Worm (Caenorhabditis elegans) whole organism, young adult: Measurements from ENCODE around the gene ape-1.

Source experiments
- T26A5.8 ChIP-seq: sonication (generic microtip); optimal IDR thresholded peaks from 2 replicates; lab custom pipeline; 2016; ENCODE audit warnings: missing genetic modification characterization, missing compliant biosample characterization
- ama-1 ChIP-seq, 3 experiments: fragments of 150-350 bp in 1 of 3; sonication (generic microtip) in 2 of 3; optimal IDR thresholded peaks; 2 replicates each; lab custom pipeline; 2014 to 2018; ENCODE audit warnings: missing biosample characterization in 2 of 3, missing genetic modification characterization in 2 of 3, missing genetic modification reagents in 2 of 3
- atf-7 ChIP-seq: sonication (generic microtip); optimal IDR thresholded peaks from 2 replicates; lab custom pipeline; 2017; ENCODE audit warnings: mild to moderate bottlenecking, missing genetic modification characterization, missing compliant biosample characterization
- attf-5 ChIP-seq: fragments of 200-800 bp; sonication (Bioruptor generic); optimal IDR thresholded peaks from 2 replicates; lab custom pipeline; 2018; ENCODE audit warnings: mild to moderate bottlenecking, missing genetic modification characterization, missing compliant biosample characterization
- dpl-1 ChIP-seq: fragments of 150-350 bp; optimal IDR thresholded peaks from 2 replicates; lab custom pipeline; 2014; ENCODE audit warnings: missing biosample characterization, missing genetic modification reagents, missing genetic modification characterization
- nfya-1 ChIP-seq: sonication (generic microtip); optimal IDR thresholded peaks from 2 replicates; lab custom pipeline; 2017; ENCODE audit warnings: antibody characterized with exemption, missing compliant biosample characterization, missing genetic modification characterization, borderline replicate concordance; ENCODE audit not compliant: insufficient read depth
- pbrm-1 ChIP-seq: fragments of 200-800 bp; sonication (Bioruptor generic); IDR thresholded peaks from 2 replicates; pipeline ENCODE4 v1.3.6; 2022; ENCODE audit warnings: missing genetic modification reagents, missing genetic modification characterization, missing compliant biosample characterization
- ztf-26 ChIP-seq: sonication (generic microtip); optimal IDR thresholded peaks from 2 replicates; lab custom pipeline; 2017; ENCODE audit warnings: missing genetic modification characterization, missing compliant biosample characterization

- TF ChIP-seq pbrm-1 (no peak), T26A5.8 (no peak), attf-5 (GFP tag; lab: Kevin White, UChicago) (no peak), ama-1 (optimal IDR thresholded peaks at IDR 0.05; lab: Kevin White, UChicago) (no peak), ama-1 (GFP tag; optimal IDR thresholded peaks at IDR 0.05; lab: Kevin White, UChicago) (no peak), ztf-26 (tag; lab: Kevin White, UChicago) (no peak), atf-7 (tag; lab: Kevin White, UChicago) (no peak), nfya-1 (no peak), dpl-1 (GFP tag; lab: Kevin White, UChicago) (no peak)
These were observed 47.9 kb upstream of the ape-1 start for ce11 chrV:11627837-11628236.
